Worm (Caenorhabditis elegans) whole organism, early embryonic: ENCODE data around the gene F53B1.9.

Source experiments
- F13C5.2 ChIP-seq: sonication (generic microtip); optimal IDR thresholded peaks from 2 replicates; lab custom pipeline; 2017; ENCODE audit warnings: mild to moderate bottlenecking, missing genetic modification characterization, inconsistent platforms, missing compliant biosample characterization
- ama-1 ChIP-seq: fragments of 150-350 bp; optimal IDR thresholded peaks from 2 replicates; lab custom pipeline; 2014
- ets-7 ChIP-seq: sonication (generic microtip); optimal IDR thresholded peaks from 2 replicates; lab custom pipeline; 2016; ENCODE audit warnings: missing genotype, missing genetic modification characterization, missing compliant biosample characterization
- hmg-4 ChIP-seq: fragments of 200-800 bp; sonication (Bioruptor generic); optimal IDR thresholded peaks from 2 replicates; lab custom pipeline; 2018; ENCODE audit warnings: mild to moderate bottlenecking, missing genetic modification characterization, missing compliant biosample characterization
- hnd-1 ChIP-seq: sonication (generic microtip); optimal IDR thresholded peaks from 2 replicates; lab custom pipeline; 2016; ENCODE audit warnings: missing genetic modification characterization, missing compliant biosample characterization
- scrt-1 ChIP-seq: fragments of 200-800 bp; sonication (Bioruptor generic); IDR thresholded peaks from 2 replicates; pipeline ENCODE4 v1.3.6; 2022; ENCODE audit warnings: missing genetic modification characterization, missing compliant biosample characterization

ce11 chrX:2140610-2141009, 9.0 kb upstream of the F53B1.9 start:
- TF ChIP-seq ama-1 (lab: Kevin White, UChicago): no peak
- no peak for TF ChIP-seq F13C5.2 (tag; lab: Kevin White, UChicago)
- TF ChIP-seq hmg-4 (GFP tag; lab: Kevin White, UChicago): no peak
- TF ChIP-seq hnd-1: no peak
- TF ChIP-seq scrt-1: no peak
- TF ChIP-seq ets-7 (tag; lab: Kevin White, UChicago): no peak
